Worm (Caenorhabditis elegans) whole organism, mixed stage, embryonic: ENCODE data around the gene nhr-67.

Experiments used
- M03D4.4 ChIP-seq: sonication (generic microtip); optimal IDR thresholded peaks from 2 replicates; lab custom pipeline; 2017; ENCODE audit warnings: mild to moderate bottlenecking, missing genetic modification characterization, missing compliant biosample characterization
- elt-1 ChIP-seq: sonication (generic microtip); optimal IDR thresholded peaks from 2 replicates; lab custom pipeline; 2017; ENCODE audit warnings: missing genetic modification characterization, mild to moderate bottlenecking, missing compliant biosample characterization, antibody characterized with exemption, moderate library complexity, borderline replicate concordance; ENCODE audit not compliant: insufficient read depth
- lsy-2 ChIP-seq: fragments of 150-350 bp; optimal IDR thresholded peaks from 2 replicates; lab custom pipeline; 2014; ENCODE audit warnings: missing biosample characterization, missing genetic modification characterization
- nhr-12 ChIP-seq: fragments of 150-350 bp; optimal IDR thresholded peaks from 2 replicates; lab custom pipeline; 2014; ENCODE audit warnings: missing biosample characterization, missing genetic modification characterization
- nhr-28 ChIP-seq: fragments of 150-350 bp; optimal IDR thresholded peaks from 2 replicates; lab custom pipeline; 2014; ENCODE audit warnings: missing biosample characterization, missing genetic modification characterization
- nhr-76 ChIP-seq: sonication (generic microtip); optimal IDR thresholded peaks from 2 replicates; lab custom pipeline; 2017; ENCODE audit warnings: missing biosample characterization, missing genetic modification characterization
- sptf-1 ChIP-seq: sonication (generic microtip); optimal IDR thresholded peaks from 2 replicates; lab custom pipeline; 2017; ENCODE audit warnings: mild to moderate bottlenecking, missing genetic modification characterization, moderate library complexity, missing compliant biosample characterization
- unc-39 ChIP-seq: fragments of 150-350 bp; optimal IDR thresholded peaks from 2 replicates; lab custom pipeline; 2014; ENCODE audit warnings: missing biosample characterization, missing genetic modification characterization

- TF ChIP-seq M03D4.4 (tag; lab: Kevin White, UChicago): no peak
- no peak for TF ChIP-seq elt-1 (tag; lab: Kevin White, UChicago)
- TF ChIP-seq nhr-76 (tag; lab: Kevin White, UChicago): no peak
- no peak for TF ChIP-seq nhr-28
- no peak for TF ChIP-seq lsy-2
- TF ChIP-seq sptf-1 (tag; lab: Kevin White, UChicago): no peak
- TF ChIP-seq nhr-12 (tag; lab: Kevin White, UChicago): no peak
- TF ChIP-seq unc-39: no peak
Measured at ce11 chrIV:11183013-11183412, 13.5 kb downstream of the nhr-67 start, which contains the start of gene prx-14.
